Worm (Caenorhabditis elegans) whole organism, L4/young adult: ENCODE measurements around the gene usp-14.

Experiments used
- W03F9.2 ChIP-seq: fragments of 150-350 bp; optimal IDR thresholded peaks from 2 replicates; lab custom pipeline; 2014; ENCODE audit warnings: missing biosample characterization, missing genetic modification characterization
- dao-5 ChIP-seq: sonication (generic microtip); optimal IDR thresholded peaks from 2 replicates; lab custom pipeline; 2016; ENCODE audit warnings: missing genotype, missing genetic modification characterization, moderate library complexity, missing compliant biosample characterization
- him-1 ChIP-seq: sonication (generic microtip); optimal IDR thresholded peaks from 2 replicates; lab custom pipeline; 2016; ENCODE audit warnings: missing genotype, missing genetic modification reagents, missing genetic modification characterization, missing compliant biosample characterization

Gene usp-14

ce11 chrII:14488661-14489060 is at the start of gene usp-14:
Gene usp-14 (minus strand): TSS chrII:14488688.
- TF ChIP-seq W03F9.2 (tag; lab: Kevin White, UChicago) (peak; percentile 59), dao-5 (no peak)

- no peak for TF ChIP-seq him-1 (tag; lab: Kevin White, UChicago)
- no peak for TF ChIP-seq W03F9.2 (tag; lab: Kevin White, UChicago)
- no peak for TF ChIP-seq dao-5
Measured at ce11 chrII:14537728-14538127, 49.2 kb upstream of the usp-14 start, which contains the start of the genes clec-147 and C04H5.7. Gene clec-147 (minus strand): TSS chrII:14537828. Gene C04H5.7 (plus strand): TSS chrII:14537946.

DNA sequence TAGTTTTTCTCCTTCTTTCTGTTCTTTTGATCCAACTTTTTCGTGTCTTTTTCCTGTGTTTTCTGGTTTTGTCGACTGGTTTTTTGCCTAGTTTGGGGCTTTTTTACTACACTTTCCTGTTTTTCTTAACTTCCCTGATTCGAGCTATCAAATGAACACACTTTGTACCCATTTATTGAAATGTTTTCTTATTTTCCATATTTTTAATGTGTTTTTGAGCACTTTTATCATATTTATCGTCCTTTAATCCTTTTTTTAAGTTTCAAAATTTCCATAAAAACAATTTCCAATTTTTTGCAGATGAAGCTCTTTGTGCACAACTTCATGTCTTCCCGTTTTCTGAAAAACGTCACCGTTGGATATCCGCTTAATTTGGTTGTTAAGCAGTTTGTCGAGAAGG is 45.5 kb upstream of the usp-14 start, which contains the start of gene C04H5.1:
Gene C04H5.1, plus strand, starts transcription at position 301 of the 400 bp plus-strand sequence.
- TF ChIP-seq dao-5: no peak
- TF ChIP-seq him-1 (tag; lab: Kevin White, UChicago): no peak
- no peak for TF ChIP-seq W03F9.2 (tag; lab: Kevin White, UChicago)

DNA sequence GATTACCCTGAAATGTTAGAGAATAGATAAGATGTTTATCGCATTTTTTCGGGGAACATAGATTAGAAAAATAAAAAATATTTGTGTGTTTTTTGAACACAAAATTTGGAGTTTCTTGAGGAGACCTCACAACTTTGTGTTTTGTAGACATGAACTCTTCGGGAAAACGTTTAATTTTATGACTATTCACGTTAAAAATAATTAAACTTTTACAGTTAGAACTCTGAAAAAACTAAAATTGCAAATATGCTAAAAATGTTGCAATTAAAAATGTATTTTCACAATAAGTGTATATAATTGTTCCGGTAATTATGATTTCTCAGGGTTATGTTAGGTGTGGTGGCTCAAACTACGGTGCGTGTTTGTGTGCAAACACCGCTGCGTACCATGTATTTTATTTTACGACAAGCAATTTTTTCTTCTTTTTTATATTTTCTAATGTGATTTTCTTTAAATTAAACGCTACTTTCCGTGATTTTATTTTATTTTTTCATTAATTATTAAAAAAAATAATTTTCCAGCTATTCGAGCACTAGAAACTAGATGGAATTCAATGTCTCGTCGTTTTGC is 39.8 kb upstream of the usp-14 start, which contains the start of the genes F57C2.5 and spat-1:
Gene F57C2.5, minus strand, starts transcription at position 7 of the 570 bp plus-strand sequence.
Gene spat-1, plus strand, starts transcription at position 520 of the 570 bp plus-strand sequence.
- TF ChIP-seq him-1 (tag; lab: Kevin White, UChicago): no peak
- TF ChIP-seq W03F9.2 (tag; lab: Kevin White, UChicago): peak; percentile 71
- TF ChIP-seq dao-5: no peak

- TF ChIP-seq W03F9.2 (tag; lab: Kevin White, UChicago) (no peak), dao-5 (no peak), him-1 (tag; lab: Kevin White, UChicago) (no peak)
Measured at ce11 chrII:14527104-14527503, 38.6 kb upstream of the usp-14 start.

DNA sequence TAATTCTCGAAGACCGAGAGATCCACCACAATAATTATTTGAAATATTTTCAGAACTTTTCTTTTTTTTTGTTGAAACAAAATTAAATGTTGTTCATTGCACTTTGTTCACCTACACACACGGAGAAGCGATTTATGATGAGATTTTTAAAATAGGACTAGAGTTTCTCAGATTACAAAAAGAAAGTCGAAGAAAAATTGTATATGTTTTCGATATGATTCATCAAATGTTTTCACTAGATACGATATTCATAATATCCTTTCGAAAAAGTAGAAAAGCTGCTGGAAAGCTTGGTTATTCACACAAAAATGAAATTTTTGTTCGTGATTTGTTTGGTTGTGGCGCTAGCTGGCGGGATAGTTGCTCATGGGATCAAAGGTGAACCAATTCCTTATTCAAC is 36.5 kb upstream of the usp-14 start, which contains the start of gene F57C2.4:
Gene F57C2.4, plus strand, starts transcription at position 301 of the 400 bp plus-strand sequence.
- TF ChIP-seq dao-5 (no peak), W03F9.2 (tag; lab: Kevin White, UChicago) (no peak), him-1 (tag; lab: Kevin White, UChicago) (no peak)

- no peak for TF ChIP-seq him-1 (tag; lab: Kevin White, UChicago)
- TF ChIP-seq W03F9.2 (tag; lab: Kevin White, UChicago): no peak
- no peak for TF ChIP-seq dao-5
Measured at ce11 chrII:14523645-14524223, 35.2 kb upstream of the usp-14 start, which contains the start of gene pot-2. Gene pot-2 (plus strand): TSS chrII:14524173.

- TF ChIP-seq him-1 (tag; lab: Kevin White, UChicago): no peak
- TF ChIP-seq dao-5: no peak
- no peak for TF ChIP-seq W03F9.2 (tag; lab: Kevin White, UChicago)
Measured at ce11 chrII:14523070-14523572, 34.6 kb upstream of the usp-14 start, which contains the start of gene btb-20. Gene btb-20 (minus strand): TSS chrII:14523522.

DNA sequence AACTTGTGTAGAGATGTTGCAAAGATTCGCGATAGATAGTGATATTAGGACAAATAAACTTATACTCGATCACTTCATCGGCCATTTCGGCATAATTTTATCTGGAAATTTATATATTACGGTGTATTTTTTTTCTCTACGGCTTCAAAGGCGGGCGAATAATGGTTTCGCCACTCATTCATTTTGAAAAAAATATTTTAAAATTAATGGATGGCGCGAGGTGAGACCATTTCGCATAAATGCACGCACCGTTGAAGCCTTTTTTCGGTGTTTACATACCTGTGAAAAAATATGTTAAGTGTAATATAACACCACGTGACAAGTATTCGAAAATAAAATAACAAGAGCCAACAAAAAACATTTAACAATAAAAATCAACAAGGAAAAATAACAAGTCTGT is 33.5 kb upstream of the usp-14 start, which contains the start of gene btb-19:
Gene btb-19, minus strand, starts transcription at position 101 of the 400 bp plus-strand sequence.
- TF ChIP-seq dao-5: no peak
- TF ChIP-seq him-1 (tag; lab: Kevin White, UChicago): no peak

DNA sequence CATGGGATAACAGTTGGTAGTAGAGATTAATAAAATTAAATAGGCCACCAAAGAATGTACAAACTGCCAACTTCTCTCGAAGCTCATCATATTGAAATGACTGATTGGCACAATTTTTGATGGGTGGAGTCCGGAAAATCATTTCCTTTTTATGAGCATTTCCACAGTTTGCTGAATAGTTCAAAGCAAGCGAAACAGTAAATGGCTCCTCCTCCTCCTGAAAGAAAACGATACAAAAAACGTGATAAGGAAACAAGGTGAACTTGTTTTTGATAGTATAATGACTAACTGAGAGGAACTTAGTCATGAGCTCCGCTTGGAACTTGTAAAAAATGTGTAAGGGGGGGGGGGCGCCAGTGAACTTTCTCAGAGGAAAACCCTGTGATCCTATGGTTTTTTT is 26.5 kb upstream of the usp-14 start, which contains the start of gene K10H10.9:
Gene K10H10.9, minus strand, starts transcription at position 101 of the 400 bp plus-strand sequence.
- TF ChIP-seq him-1 (tag; lab: Kevin White, UChicago) (no peak), W03F9.2 (tag; lab: Kevin White, UChicago) (no peak), dao-5 (no peak)

- TF ChIP-seq dao-5 (no peak), him-1 (tag; lab: Kevin White, UChicago) (no peak), W03F9.2 (tag; lab: Kevin White, UChicago) (no peak)
Measured at ce11 chrII:14511189-14511588, 22.7 kb upstream of the usp-14 start, which contains the start of gene K10H10.13. Gene K10H10.13 (minus strand): TSS chrII:14511289.

ce11 chrII:14510162-14510561 is 21.7 kb upstream of the usp-14 start:
- no peak for TF ChIP-seq W03F9.2 (tag; lab: Kevin White, UChicago)
- no peak for TF ChIP-seq dao-5
- TF ChIP-seq him-1 (tag; lab: Kevin White, UChicago): no peak

DNA sequence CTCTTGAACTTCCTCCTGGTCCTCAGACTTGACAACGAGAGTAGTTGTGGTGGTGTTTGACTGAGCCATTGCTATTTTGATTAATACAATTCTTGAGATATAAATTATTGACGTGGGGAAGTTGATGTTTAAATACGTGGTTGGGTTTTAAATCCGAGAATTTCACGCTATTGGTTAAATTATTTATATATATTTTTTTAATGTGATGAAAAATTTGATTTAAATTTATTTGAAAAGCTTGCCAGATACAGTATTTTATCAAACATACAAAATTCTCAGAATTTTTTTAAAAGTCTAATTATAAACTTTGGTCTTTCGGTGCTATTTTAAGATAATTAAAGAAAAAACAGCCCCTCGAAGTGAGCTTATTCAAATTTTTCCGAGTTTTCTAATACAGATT is 19.1 kb upstream of the usp-14 start, which contains the start of the genes K10H10.7 and K10H10.10:
Gene K10H10.7, minus strand, starts transcription at position 101 of the 400 bp plus-strand sequence.
Gene K10H10.10, plus strand, starts transcription at position 204 of the 400 bp plus-strand sequence.
- TF ChIP-seq him-1 (tag; lab: Kevin White, UChicago) (no peak), dao-5 (no peak), W03F9.2 (tag; lab: Kevin White, UChicago) (no peak)

DNA sequence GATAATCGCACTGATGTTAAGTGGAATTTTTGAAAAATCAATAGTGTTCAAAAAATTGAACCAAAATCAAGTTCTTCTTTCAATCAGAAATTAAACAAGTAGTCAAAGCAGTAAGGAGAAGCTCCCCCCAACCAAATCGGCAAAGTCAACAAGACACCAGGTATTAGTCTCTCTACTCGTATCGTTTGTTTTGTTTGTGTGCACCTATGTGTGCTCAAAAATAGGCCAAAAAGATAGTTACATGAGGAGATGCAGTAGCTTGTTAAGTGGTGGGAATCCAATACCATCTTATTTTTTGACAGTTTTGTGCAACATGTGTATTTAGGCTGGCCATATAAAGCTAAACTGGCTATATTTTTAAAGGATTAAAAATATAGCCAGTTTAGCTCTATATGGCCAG is 17.8 kb upstream of the usp-14 start, which contains the start of gene K10H10.12:
Gene K10H10.12, minus strand, starts transcription at position 101 of the 400 bp plus-strand sequence.
- TF ChIP-seq dao-5 (no peak), him-1 (tag; lab: Kevin White, UChicago) (no peak), W03F9.2 (tag; lab: Kevin White, UChicago) (no peak)
